Fruit fly (Drosophila melanogaster): ENCODE data around the gene RapGAP1.

DNA sequence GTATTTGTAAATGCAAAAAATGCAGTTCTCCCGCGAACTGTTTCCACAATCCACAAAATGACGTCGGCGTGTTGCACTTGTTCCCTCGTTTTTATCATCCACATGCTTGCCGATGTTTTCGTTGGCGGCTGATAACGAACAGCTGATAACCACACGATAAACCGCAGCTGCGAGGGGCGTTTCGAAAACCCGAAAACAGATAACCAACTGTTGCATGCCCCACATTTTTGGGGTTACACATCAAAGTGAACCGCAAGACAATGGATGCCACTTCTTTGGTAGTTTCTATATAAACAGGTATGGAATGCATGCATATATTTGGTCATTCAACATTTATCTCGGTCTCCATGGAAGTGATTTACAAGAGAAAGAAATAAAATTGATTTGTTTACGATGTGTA is 1.1 kb downstream of the RapGAP1 start:
- TF ChIP-seq EcR (GFP tag; optimal IDR thresholded peaks at IDR 0.05): no peak
- no peak for TF ChIP-seq psq (optimal IDR thresholded peaks at IDR 0.05)
- TF ChIP-seq usp (GFP tag; optimal IDR thresholded peaks at IDR 0.05): no peak
- TF ChIP-seq pan (optimal IDR thresholded peaks at IDR 0.05): no peak
- no peak for TF ChIP-seq Dll (optimal IDR thresholded peaks at IDR 0.05)

All from whole organism.